Fruit fly (Drosophila melanogaster): Measurements from ENCODE around the gene Pgant35A.
A peak's percentile ranks its signal among the peaks of the same experiment; 100 is the strongest.

Pgant35A gene

dm6 chr2L:14366590-14367273 lies 7.7 kb downstream of the Pgant35A start:
- TF ChIP-seq Ets98B (GFP tag; IDR thresholded peaks at IDR 0.05) (peak; percentile 12), CG10348 (GFP tag; IDR thresholded peaks at IDR 0.05) (0 out of 2 replicates have a peak, but pooled peaks have one; percentile 31), CG15710 (tag; optimal IDR thresholded peaks at IDR 0.05) (peak; percentile 33), EcR (GFP tag; optimal IDR thresholded peaks at IDR 0.05) (no peak), rn (GFP tag; IDR thresholded peaks at IDR 0.05) (no peak), Pif1A (GFP tag; optimal IDR thresholded peaks at IDR 0.05) (peak; percentile 7), CG8159 (tag; optimal IDR thresholded peaks at IDR 0.05) (no peak), CG9948 (tag; optimal IDR thresholded peaks at IDR 0.05) (peak; percentile 43), CG4496 (GFP tag; IDR thresholded peaks at IDR 0.05) (no peak), CG12605 (GFP tag; IDR thresholded peaks at IDR 0.05) (no peak), CG34367 (tag; optimal IDR thresholded peaks at IDR 0.05) (peak; percentile 22), CG14655 (GFP tag; optimal IDR thresholded peaks at IDR 0.05) (peak; percentile 39), Snoo (tag; optimal IDR thresholded peaks at IDR 0.05) (no peak), CG8301 (tag; optimal IDR thresholded peaks at IDR 0.05) (peak; percentile 26), D1 (tag; optimal IDR thresholded peaks at IDR 0.05) (no peak), fd96Ca (GFP tag; IDR thresholded peaks at IDR 0.05) (peak; percentile 28; the same call in 1 of the 3 replicates), Pif1B (GFP tag; optimal IDR thresholded peaks at IDR 0.05) (peak; percentile 2), CG13204 (GFP tag; optimal IDR thresholded peaks at IDR 0.05) (no peak), CG32121 (GFP tag; IDR thresholded peaks at IDR 0.05) (peak; percentile 46; the same call in 1 of the 2 replicates), CG17806 (tag; optimal IDR thresholded peaks at IDR 0.05) (peak; percentile 33), gl (tag; optimal IDR thresholded peaks at IDR 0.05) (no peak)

DNA sequence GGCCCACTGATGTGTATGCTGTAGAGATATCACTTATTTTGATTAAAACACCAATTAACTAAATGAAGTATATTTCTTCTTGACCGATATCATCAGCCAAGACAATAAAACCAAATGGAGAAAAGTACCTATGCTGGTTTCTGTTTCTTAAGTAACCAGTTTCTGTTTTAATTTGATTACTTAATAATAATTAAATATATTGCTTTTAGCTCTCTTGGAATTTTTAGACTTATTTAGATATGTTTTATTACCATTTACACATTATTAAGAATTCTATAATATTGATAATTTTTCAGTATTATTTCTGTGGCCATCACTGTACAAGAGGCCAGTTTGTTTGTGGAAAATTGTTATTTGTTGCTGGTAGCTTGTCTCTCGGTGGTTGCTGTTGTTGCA lies 8.2 kb downstream of the Pgant35A start:
- TF ChIP-seq fd96Ca (GFP tag; IDR thresholded peaks at IDR 0.05) (no peak), CG8159 (tag; optimal IDR thresholded peaks at IDR 0.05) (peak; percentile 80), CG15710 (tag; optimal IDR thresholded peaks at IDR 0.05) (no peak), rn (GFP tag; IDR thresholded peaks at IDR 0.05) (0 out of 2 replicates have a peak, but pooled peaks have one; percentile 30), CG32121 (GFP tag; IDR thresholded peaks at IDR 0.05) (peak; percentile 55), EcR (GFP tag; optimal IDR thresholded peaks at IDR 0.05) (no peak), CG13204 (GFP tag; optimal IDR thresholded peaks at IDR 0.05) (peak; percentile 20), CG9948 (tag; optimal IDR thresholded peaks at IDR 0.05) (peak; percentile 75), Snoo (tag; optimal IDR thresholded peaks at IDR 0.05) (peak; percentile 63), CG17806 (tag; optimal IDR thresholded peaks at IDR 0.05) (peak; percentile 69), Pif1B (GFP tag; optimal IDR thresholded peaks at IDR 0.05) (peak; percentile 80), Pif1A (GFP tag; optimal IDR thresholded peaks at IDR 0.05) (peak; percentile 37), CG10348 (GFP tag; IDR thresholded peaks at IDR 0.05) (0 out of 2 replicates have a peak, but pooled peaks have one; percentile 6), CG8301 (tag; optimal IDR thresholded peaks at IDR 0.05) (peak; percentile 85), CG12605 (GFP tag; IDR thresholded peaks at IDR 0.05) (no peak), gl (tag; optimal IDR thresholded peaks at IDR 0.05) (no peak), CG4496 (GFP tag; IDR thresholded peaks at IDR 0.05) (peak; percentile 72), D1 (tag; optimal IDR thresholded peaks at IDR 0.05) (peak; percentile 25), Ets98B (GFP tag; IDR thresholded peaks at IDR 0.05) (no peak; the same call in 1 of the 2 replicates), CG14655 (GFP tag; optimal IDR thresholded peaks at IDR 0.05) (peak; percentile 91), CG34367 (tag; optimal IDR thresholded peaks at IDR 0.05) (peak; percentile 60)

dm6 chr2L:14368833-14369232 lies 9.8 kb downstream of the Pgant35A start:
- TF ChIP-seq CG4496 (GFP tag; IDR thresholded peaks at IDR 0.05) (no peak), Pif1A (GFP tag; optimal IDR thresholded peaks at IDR 0.05) (no peak)

DNA sequence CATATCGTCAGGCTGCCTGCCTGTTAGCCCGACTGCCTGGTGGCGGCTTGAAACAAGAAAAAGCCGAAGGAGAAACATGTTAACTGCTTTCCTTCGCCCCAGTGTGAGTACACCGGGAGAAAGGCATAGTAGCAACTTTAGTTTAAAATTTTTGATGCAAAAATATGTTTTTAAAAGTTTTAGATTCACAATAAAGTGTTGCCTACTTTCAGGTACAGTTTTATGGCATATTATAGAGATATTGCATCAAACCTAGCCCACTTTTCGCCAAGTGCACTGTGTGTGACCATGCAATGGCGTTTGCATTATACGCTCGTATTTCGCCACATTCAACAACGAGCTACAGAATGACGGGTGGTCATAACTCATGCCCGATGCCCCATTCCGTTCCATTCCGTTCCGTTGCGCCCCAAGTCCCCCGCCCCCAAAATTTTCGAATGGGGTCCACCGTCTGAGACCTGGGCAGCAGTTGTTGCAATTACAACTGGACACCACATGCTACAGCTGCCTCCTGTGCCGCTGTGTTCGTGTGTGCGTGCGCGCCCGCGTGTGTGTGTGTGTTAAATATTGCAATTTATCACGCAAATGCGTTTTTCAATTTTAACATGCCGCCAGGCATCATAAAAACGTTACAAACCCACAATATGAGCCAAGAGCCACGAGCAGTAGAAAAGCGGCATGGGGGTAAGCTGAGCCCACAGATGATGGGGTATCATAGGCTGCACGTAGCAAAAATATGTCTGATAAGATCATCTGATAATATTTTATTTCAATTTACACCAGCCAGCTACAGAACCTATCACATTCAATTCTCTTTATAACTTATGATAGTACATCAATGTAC lies 11.1 kb downstream of the Pgant35A start:
- TF ChIP-seq Pif1B (GFP tag; optimal IDR thresholded peaks at IDR 0.05): peak; percentile 60
- TF ChIP-seq CG9948 (tag; optimal IDR thresholded peaks at IDR 0.05): peak; percentile 94
- no peak for TF ChIP-seq EcR (GFP tag; optimal IDR thresholded peaks at IDR 0.05)
- peak; percentile 91 for TF ChIP-seq gl (tag; optimal IDR thresholded peaks at IDR 0.05)
- peak; percentile 90 for TF ChIP-seq CG15710 (tag; optimal IDR thresholded peaks at IDR 0.05)
- TF ChIP-seq CG14655 (GFP tag; optimal IDR thresholded peaks at IDR 0.05): peak; percentile 96
- peak; percentile 96 for TF ChIP-seq CG12605 (GFP tag; IDR thresholded peaks at IDR 0.05)
- TF ChIP-seq fd96Ca (GFP tag; IDR thresholded peaks at IDR 0.05): peak; percentile 98
- TF ChIP-seq CG32121 (GFP tag; IDR thresholded peaks at IDR 0.05): peak; percentile 97
- peak; percentile 79 for TF ChIP-seq CG13204 (GFP tag; optimal IDR thresholded peaks at IDR 0.05)
- TF ChIP-seq CG4496 (GFP tag; IDR thresholded peaks at IDR 0.05): peak; percentile 97
- peak; percentile 98 for TF ChIP-seq Pif1A (GFP tag; optimal IDR thresholded peaks at IDR 0.05)
- peak; percentile 93 for TF ChIP-seq CG8159 (tag; optimal IDR thresholded peaks at IDR 0.05)
- peak; percentile 97 for TF ChIP-seq Ets98B (GFP tag; IDR thresholded peaks at IDR 0.05)
- peak; percentile 90 for TF ChIP-seq rn (GFP tag; IDR thresholded peaks at IDR 0.05)
- peak; percentile 94 for TF ChIP-seq Snoo (tag; optimal IDR thresholded peaks at IDR 0.05)
- TF ChIP-seq CG34367 (tag; optimal IDR thresholded peaks at IDR 0.05): peak; percentile 93
- TF ChIP-seq CG17806 (tag; optimal IDR thresholded peaks at IDR 0.05): peak; percentile 94
- TF ChIP-seq CG10348 (GFP tag; IDR thresholded peaks at IDR 0.05): no peak; the same call in 1 of the 2 replicates
- TF ChIP-seq D1 (tag; optimal IDR thresholded peaks at IDR 0.05): peak; percentile 66
- peak; percentile 96 for TF ChIP-seq CG8301 (tag; optimal IDR thresholded peaks at IDR 0.05)

DNA sequence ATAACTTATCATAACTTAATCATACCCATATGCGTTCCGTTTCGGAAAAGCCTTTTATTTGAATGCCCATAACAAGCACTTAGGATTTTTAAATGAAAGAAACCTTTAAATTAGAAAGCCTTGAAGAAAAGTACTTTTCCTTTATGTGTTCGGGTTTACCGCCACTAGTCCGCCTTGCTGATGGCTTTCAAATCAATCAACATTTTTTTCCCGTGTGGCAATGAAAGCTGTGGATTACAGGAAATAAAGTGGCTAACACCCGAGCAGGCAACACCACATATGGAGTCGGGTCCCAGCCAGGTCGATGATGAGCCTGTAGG lies 11.7 kb downstream of the Pgant35A start:
- TF ChIP-seq Pif1A (GFP tag; optimal IDR thresholded peaks at IDR 0.05): peak; percentile 26
- TF ChIP-seq CG9948 (tag; optimal IDR thresholded peaks at IDR 0.05): peak; percentile 34
- TF ChIP-seq CG8159 (tag; optimal IDR thresholded peaks at IDR 0.05): peak; percentile 16
- no peak for TF ChIP-seq CG12605 (GFP tag; IDR thresholded peaks at IDR 0.05)
- TF ChIP-seq CG34367 (tag; optimal IDR thresholded peaks at IDR 0.05): peak; percentile 17
- no peak for TF ChIP-seq CG13204 (GFP tag; optimal IDR thresholded peaks at IDR 0.05)
- peak; percentile 70 for TF ChIP-seq CG14655 (GFP tag; optimal IDR thresholded peaks at IDR 0.05)
- TF ChIP-seq CG8301 (tag; optimal IDR thresholded peaks at IDR 0.05): peak; percentile 46
- peak; percentile 5 for TF ChIP-seq CG17806 (tag; optimal IDR thresholded peaks at IDR 0.05)

Measured in whole organism, pupa.